Worm (Caenorhabditis elegans): ENCODE results near the gene Y32F6A.5.

The Y32F6A.5 gene

DNA sequence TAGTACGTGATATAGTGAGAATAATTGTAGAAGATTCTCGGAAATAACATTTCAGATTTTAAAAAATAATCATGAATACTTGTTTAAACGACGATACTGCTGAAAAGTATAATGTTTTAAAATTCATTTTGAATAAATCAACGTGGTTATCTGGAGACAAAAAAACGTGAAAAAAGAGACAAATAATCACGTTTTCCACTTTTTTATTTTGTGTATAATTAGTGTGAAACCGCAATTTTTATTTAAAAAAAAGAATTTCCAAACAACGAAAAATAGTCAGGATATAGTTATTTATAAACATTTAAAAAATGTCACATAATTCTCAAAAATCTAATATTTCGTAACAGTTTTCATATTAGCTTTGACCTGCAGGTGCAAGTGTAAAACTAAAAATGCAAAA, 47.1 kb downstream of the Y32F6A.5 start, which contains the start of gene F15H10.7:
F15H10.7 (minus strand) TSS at position 101 of the 400 bp plus-strand sequence.
- no peak for TF ChIP-seq flt-1 (GFP tag; IDR thresholded peaks at IDR 0.05)
- TF ChIP-seq F13C5.2 (tag; optimal IDR thresholded peaks at IDR 0.05) = no peak
- TF ChIP-seq hnd-1 (tag; optimal IDR thresholded peaks at IDR 0.05) = no peak
- no peak for TF ChIP-seq tbx-11 (GFP tag; IDR thresholded peaks at IDR 0.05)
- TF ChIP-seq tbx-37 (GFP tag; conservative IDR thresholded peaks at IDR 0.05) = no peak
- no peak for TF ChIP-seq ets-7 (tag; optimal IDR thresholded peaks at IDR 0.05)
- no peak for TF ChIP-seq hmbx-1 (tag; optimal IDR thresholded peaks at IDR 0.05)
- no peak for TF ChIP-seq ceh-36 (tag; optimal IDR thresholded peaks at IDR 0.05)
- TF ChIP-seq B0310.2 (tag; optimal IDR thresholded peaks at IDR 0.05) = no peak
- TF ChIP-seq tra-4 (tag; optimal IDR thresholded peaks at IDR 0.05) = no peak
- no peak for TF ChIP-seq pes-1 (GFP tag; IDR thresholded peaks at IDR 0.05)
- no peak for TF ChIP-seq hmg-4 (GFP tag; optimal IDR thresholded peaks at IDR 0.05)
- TF ChIP-seq aly-1 (tag; optimal IDR thresholded peaks at IDR 0.05) = no peak
- TF ChIP-seq sea-1 (GFP tag; conservative IDR thresholded peaks at IDR 0.05) = no peak
- no peak for TF ChIP-seq ama-1 (optimal IDR thresholded peaks at IDR 0.05)
- no peak for TF ChIP-seq ceh-13 (GFP tag; optimal IDR thresholded peaks at IDR 0.05)

- no peak for TF ChIP-seq ets-7 (tag; optimal IDR thresholded peaks at IDR 0.05)
- no peak for TF ChIP-seq hmbx-1 (tag; optimal IDR thresholded peaks at IDR 0.05)
- TF ChIP-seq ceh-13 (GFP tag; optimal IDR thresholded peaks at IDR 0.05) = no peak
- TF ChIP-seq hmg-4 (GFP tag; optimal IDR thresholded peaks at IDR 0.05) = no peak
- TF ChIP-seq B0310.2 (tag; optimal IDR thresholded peaks at IDR 0.05) = no peak
- TF ChIP-seq F13C5.2 (tag; optimal IDR thresholded peaks at IDR 0.05) = no peak
- no peak for TF ChIP-seq pes-1 (GFP tag; IDR thresholded peaks at IDR 0.05)
- TF ChIP-seq ama-1 (optimal IDR thresholded peaks at IDR 0.05) = no peak
Measured at ce11 chrV:10404701-10405100, 48.7 kb downstream of the Y32F6A.5 start.

ce11 chrV:10402804-10403203, 50.6 kb downstream of the Y32F6A.5 start, which contains the start of gene F15H10.8:
Gene F15H10.8, minus strand, starts transcription at chrV:10402904.
- TF ChIP-seq hmbx-1 (tag; optimal IDR thresholded peaks at IDR 0.05) = no peak
- TF ChIP-seq hmg-4 (GFP tag; optimal IDR thresholded peaks at IDR 0.05) = no peak
- no peak for TF ChIP-seq B0310.2 (tag; optimal IDR thresholded peaks at IDR 0.05)
- no peak for TF ChIP-seq sea-1 (GFP tag; conservative IDR thresholded peaks at IDR 0.05)
- no peak for TF ChIP-seq F13C5.2 (tag; optimal IDR thresholded peaks at IDR 0.05)
- no peak for TF ChIP-seq ceh-36 (tag; optimal IDR thresholded peaks at IDR 0.05)
- TF ChIP-seq tbx-11 (GFP tag; IDR thresholded peaks at IDR 0.05) = no peak
- no peak for TF ChIP-seq tra-4 (tag; optimal IDR thresholded peaks at IDR 0.05)

ce11 chrV:10399290-10399689, 54.1 kb downstream of the Y32F6A.5 start:
- TF ChIP-seq sea-1 (GFP tag; conservative IDR thresholded peaks at IDR 0.05) (no peak), hnd-1 (tag; optimal IDR thresholded peaks at IDR 0.05) (no peak), scrt-1 (GFP tag; IDR thresholded peaks at IDR 0.05) (no peak), pes-1 (GFP tag; IDR thresholded peaks at IDR 0.05) (no peak), hmbx-1 (tag; optimal IDR thresholded peaks at IDR 0.05) (no peak), ceh-36 (tag; optimal IDR thresholded peaks at IDR 0.05) (no peak), tbx-37 (GFP tag; conservative IDR thresholded peaks at IDR 0.05) (no peak), flt-1 (GFP tag; IDR thresholded peaks at IDR 0.05) (no peak), ceh-13 (GFP tag; optimal IDR thresholded peaks at IDR 0.05) (no peak), ets-7 (tag; optimal IDR thresholded peaks at IDR 0.05) (no peak), tra-4 (tag; optimal IDR thresholded peaks at IDR 0.05) (no peak), F13C5.2 (tag; optimal IDR thresholded peaks at IDR 0.05) (no peak), ama-1 (optimal IDR thresholded peaks at IDR 0.05) (no peak), tbx-11 (GFP tag; IDR thresholded peaks at IDR 0.05) (no peak), aly-1 (tag; optimal IDR thresholded peaks at IDR 0.05) (no peak), hmg-4 (GFP tag; optimal IDR thresholded peaks at IDR 0.05) (no peak), B0310.2 (tag; optimal IDR thresholded peaks at IDR 0.05) (no peak)

DNA sequence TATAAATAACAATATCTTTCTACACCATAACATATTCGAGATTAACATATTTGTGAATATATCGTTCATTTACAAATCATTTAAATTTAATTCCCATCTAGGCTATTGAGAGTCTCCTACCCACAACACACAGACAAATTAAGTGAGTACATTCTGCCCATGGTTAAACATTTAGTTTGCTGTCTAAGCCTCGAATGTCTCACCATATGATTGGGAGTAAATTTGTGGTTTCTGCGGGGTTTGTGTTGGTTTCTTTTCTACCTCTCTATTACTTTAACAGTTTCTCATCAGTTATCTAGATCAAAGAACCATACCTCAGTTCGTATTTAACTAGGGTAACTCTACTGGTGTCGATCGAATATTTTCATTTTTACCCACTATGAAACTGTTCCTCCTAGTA, 55.0 kb downstream of the Y32F6A.5 start, which contains the start of gene ugt-2:
ugt-2 (plus strand) TSS at position 371 of the 400 bp plus-strand sequence.
- TF ChIP-seq sea-1 (GFP tag; conservative IDR thresholded peaks at IDR 0.05) (no peak), tbx-37 (GFP tag; conservative IDR thresholded peaks at IDR 0.05) (no peak), ceh-13 (GFP tag; optimal IDR thresholded peaks at IDR 0.05) (no peak), tra-4 (tag; optimal IDR thresholded peaks at IDR 0.05) (no peak)

Data from whole organism, early embryonic.